Worm (Caenorhabditis elegans): ENCODE data around the gene akap-1.

DNA sequence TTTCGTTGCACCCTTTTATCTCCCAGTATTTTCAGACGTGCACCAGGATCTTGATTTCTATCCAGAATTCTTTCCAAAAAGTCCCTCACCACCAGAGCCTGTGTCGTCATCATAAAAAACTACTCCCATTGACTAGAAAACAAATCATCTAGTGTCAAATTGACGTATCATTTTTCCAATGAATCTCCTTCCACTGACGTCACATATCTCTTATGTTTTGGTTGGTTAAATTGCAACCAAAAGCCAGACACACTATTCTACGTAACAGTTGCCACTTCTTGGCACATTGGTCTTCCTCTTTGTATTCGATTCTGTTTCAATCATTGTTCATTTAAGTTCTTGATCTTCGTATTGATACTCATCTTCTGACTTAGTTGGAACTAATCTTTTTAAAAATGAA, 44.9 kb downstream of the akap-1 start:
- TF ChIP-seq F13H6.1 (tag; optimal IDR thresholded peaks at IDR 0.05): peak; percentile 15
- no peak for TF ChIP-seq elt-3 (tag; optimal IDR thresholded peaks at IDR 0.05)
- TF ChIP-seq unc-55 (GFP tag; optimal IDR thresholded peaks at IDR 0.05): no peak
- TF ChIP-seq lin-13 (GFP tag; optimal IDR thresholded peaks at IDR 0.05): no peak
- TF ChIP-seq snpc-4 (tag; optimal IDR thresholded peaks at IDR 0.05): no peak
- TF ChIP-seq nhr-12 (tag; optimal IDR thresholded peaks at IDR 0.05): no peak
- no peak for TF ChIP-seq nhr-25 (tag; optimal IDR thresholded peaks at IDR 0.05)
- no peak for TF ChIP-seq unc-62 (GFP tag; optimal IDR thresholded peaks at IDR 0.05)
- TF ChIP-seq sem-4 (tag; optimal IDR thresholded peaks at IDR 0.05): no peak
- no peak for TF ChIP-seq nhr-21 (tag; optimal IDR thresholded peaks at IDR 0.05)
- no peak for TF ChIP-seq nhr-10 (tag; optimal IDR thresholded peaks at IDR 0.05)
- TF ChIP-seq blmp-1 (tag; optimal IDR thresholded peaks at IDR 0.05; ENCODE audit: insufficient read depth): no peak
- TF ChIP-seq gmeb-1 (tag; optimal IDR thresholded peaks at IDR 0.05): no peak
